Fruit fly (Drosophila melanogaster): ENCODE results near the gene COX8.

Gene COX8

DNA sequence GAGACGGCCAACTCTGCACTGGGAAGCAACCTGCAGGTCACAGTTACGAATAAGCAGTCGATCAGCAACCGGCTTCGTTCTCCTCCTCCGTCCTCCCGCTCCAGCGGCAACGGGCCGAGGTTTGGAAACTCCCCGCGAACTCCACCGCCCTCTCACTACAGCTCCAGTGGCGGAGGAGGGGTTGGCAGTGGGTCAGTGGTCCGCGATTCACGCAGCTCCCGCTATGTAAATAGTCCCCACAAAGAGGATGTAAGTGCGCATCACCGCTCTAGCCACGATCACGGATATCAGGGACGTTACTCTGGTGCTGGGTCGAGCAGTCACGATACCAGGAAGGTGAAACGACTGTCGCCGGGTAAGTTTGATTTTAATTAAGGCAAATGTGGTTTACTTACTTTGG is 20.9 kb downstream of the COX8 start:
- TF ChIP-seq Med (GFP tag) (peak; percentile 30), CG6791 (GFP tag; IDR thresholded peaks at IDR 0.05; ENCODE audit: partially characterized antibody) (0 out of 3 replicates have a peak, but pooled peaks have one; percentile 15), lbe (GFP tag; optimal IDR thresholded peaks at IDR 0.05) (no peak), gfzf (GFP tag; optimal IDR thresholded peaks at IDR 0.05) (no peak), Ets65A (GFP tag) (peak; percentile 91)

- TF ChIP-seq D19A (tag; optimal IDR thresholded peaks at IDR 0.05) (peak; percentile 9), NC2β (GFP tag; optimal IDR thresholded peaks at IDR 0.05) (peak; percentile 57), sisA (GFP tag; IDR thresholded peaks at IDR 0.05) (no peak), Camta (GFP tag; optimal IDR thresholded peaks at IDR 0.05) (peak; percentile 27), corto (GFP tag; optimal IDR thresholded peaks at IDR 0.05) (no peak), schlank (tag; optimal IDR thresholded peaks at IDR 0.05) (no peak), gro (GFP tag; optimal IDR thresholded peaks at IDR 0.05) (peak; percentile 3), abd-A (tag; optimal IDR thresholded peaks at IDR 0.05) (no peak), PHDP (tag; optimal IDR thresholded peaks at IDR 0.05) (no peak), Lhr (GFP tag; optimal IDR thresholded peaks at IDR 0.05) (peak; percentile 73), Usf (GFP tag; optimal IDR thresholded peaks at IDR 0.05) (no peak), CG30020 (tag; optimal IDR thresholded peaks at IDR 0.05) (peak; percentile 53), CG4360 (GFP tag; IDR thresholded peaks at IDR 0.05) (no peak), sens-2 (GFP tag; IDR thresholded peaks at IDR 0.05) (no peak), CG15514 (GFP tag; optimal IDR thresholded peaks at IDR 0.05) (peak; percentile 31), CG10979 (tag; optimal IDR thresholded peaks at IDR 0.05) (peak; percentile 7), CG12659 (GFP tag; optimal IDR thresholded peaks at IDR 0.05) (peak; percentile 69), zfh1 (GFP tag; IDR thresholded peaks at IDR 0.05) (no peak), CG2116 (GFP tag; optimal IDR thresholded peaks at IDR 0.05) (peak; percentile 63), CG2202 (tag; optimal IDR thresholded peaks at IDR 0.05) (no peak), stc (GFP tag; IDR thresholded peaks at IDR 0.05) (no peak), CG3281 (GFP tag; optimal IDR thresholded peaks at IDR 0.05) (peak; percentile 27), pho (GFP tag; optimal IDR thresholded peaks at IDR 0.05) (peak; percentile 6), zf30C (GFP tag; optimal IDR thresholded peaks at IDR 0.05) (no peak), dimm (GFP tag; IDR thresholded peaks at IDR 0.05) (no peak), peb (GFP tag; IDR thresholded peaks at IDR 0.05) (no peak), CG17186 (GFP tag; optimal IDR thresholded peaks at IDR 0.05) (no peak), CG10565 (GFP tag; optimal IDR thresholded peaks at IDR 0.05) (no peak), CG12769 (tag; optimal IDR thresholded peaks at IDR 0.05) (no peak), sc (optimal IDR thresholded peaks at IDR 0.05) (no peak), sc (GFP tag; optimal IDR thresholded peaks at IDR 0.05) (no peak), da (GFP tag; optimal IDR thresholded peaks at IDR 0.05) (no peak), eve (GFP tag; optimal IDR thresholded peaks at IDR 0.05) (no peak), Dbx (GFP tag; IDR thresholded peaks at IDR 0.05) (no peak), Sox102F (GFP tag; optimal IDR thresholded peaks at IDR 0.05) (no peak), ci (GFP tag; IDR thresholded peaks at IDR 0.05) (no peak), CG1832 (GFP tag; optimal IDR thresholded peaks at IDR 0.05) (no peak), dmrt11E (tag; optimal IDR thresholded peaks at IDR 0.05) (peak; percentile 1), CoRest (tag; optimal IDR thresholded peaks at IDR 0.05) (peak; percentile 36), Elba2 (GFP tag; optimal IDR thresholded peaks at IDR 0.05) (peak; percentile 26), CG11093 (GFP tag; IDR thresholded peaks at IDR 0.05) (no peak), luna (GFP tag; optimal IDR thresholded peaks at IDR 0.05) (no peak), BEAF-32 (GFP tag; optimal IDR thresholded peaks at IDR 0.05) (peak; percentile 42), CG5953 (GFP tag; IDR thresholded peaks at IDR 0.05) (no peak), sima (GFP tag; optimal IDR thresholded peaks at IDR 0.05) (no peak)
Measured at dm6 chr3L:21516716-21517266, 22.5 kb downstream of the COX8 start.

Data from whole organism, embryonic.